Worm (Caenorhabditis elegans): ENCODE data around the gene ZC190.10.

Gene ZC190.10

ce11 chrV:8643093-8643492 is 53.0 kb downstream of the ZC190.10 start, which contains the start of gene asp-13:
asp-13 (minus strand) TSS chrV:8643193.
- TF ChIP-seq fos-1 (tag; optimal IDR thresholded peaks at IDR 0.05), result peak; percentile 38
- TF ChIP-seq elt-1 (tag; optimal IDR thresholded peaks at IDR 0.05), result no peak
